Worm (Caenorhabditis elegans): Measurements from ENCODE around the gene sea-1.

ce11 chrII:3664470-3664869 is 8.9 kb downstream of the sea-1 start, which contains the start of gene F19B10.3:
- TF ChIP-seq hlh-26 (GFP tag; conservative IDR thresholded peaks at IDR 0.05) (no peak), nfya-1 (tag; optimal IDR thresholded peaks at IDR 0.05; ENCODE audit: borderline replicate concordance, insufficient read depth) (no peak), B0261.1 (tag; optimal IDR thresholded peaks at IDR 0.05) (no peak)

Measured in whole organism, young adult.